Fruit fly (Drosophila melanogaster) whole organism, wandering third instar larva: ENCODE measurements around the gene caps.

Source experiments
- Abd-B ChIP-seq: fragments of >200 bp; optimal IDR thresholded peaks from 2 replicates; lab custom pipeline; 2017; ENCODE audit warnings: missing biosample characterization, missing genetic modification characterization
- CG32264 ChIP-seq: fragments of 200-800 bp; sonication (Bioruptor generic); optimal IDR thresholded peaks from 2 replicates; lab custom pipeline; 2016; ENCODE audit warnings: missing biosample characterization, missing genetic modification characterization
- CG9705 ChIP-seq: fragments of 200-800 bp; sonication (Bioruptor generic); optimal IDR thresholded peaks from 2 replicates; lab custom pipeline; 2018; ENCODE audit warnings: missing biosample characterization, mild to moderate bottlenecking, missing genetic modification characterization
- CrebA ChIP-seq: fragments of 200-800 bp; sonication (Bioruptor generic); optimal IDR thresholded peaks from 2 replicates; lab custom pipeline; 2016; ENCODE audit warnings: missing biosample characterization, mild to moderate bottlenecking, missing genetic modification characterization, borderline replicate concordance
- Dfd ChIP-seq: fragments of >200 bp; optimal IDR thresholded peaks from 2 replicates; lab custom pipeline; 2017; ENCODE audit warnings: missing biosample characterization, missing genetic modification characterization
- Dif ChIP-seq: fragments of 200-275, 200-300 bp; sonication (Bioruptor generic); optimal IDR thresholded peaks from 2 replicates; lab custom pipeline; 2018; ENCODE audit warnings: missing biosample characterization, missing genetic modification characterization; ENCODE audit not compliant: partially characterized antibody
- GATAd ChIP-seq: sonication (Bioruptor generic); optimal IDR thresholded peaks from 2 replicates; lab custom pipeline; 2016; ENCODE audit warnings: missing biosample characterization, missing genetic modification characterization
- HLH106 ChIP-seq: fragments of 200-800 bp; optimal IDR thresholded peaks from 3 replicates; lab custom pipeline; 2019; ENCODE audit warnings: missing biosample characterization, mild to moderate bottlenecking, missing genetic modification characterization, moderate library complexity
- Hnf4 ChIP-seq: fragments of 200-800 bp; sonication (Bioruptor generic); optimal IDR thresholded peaks from 2 replicates; lab custom pipeline; 2016; ENCODE audit warnings: missing biosample characterization, mild to moderate bottlenecking, missing genetic modification characterization
- Hr83 ChIP-seq: fragments of 200-300 bp; sonication (Bioruptor generic); optimal IDR thresholded peaks from 2 replicates; lab custom pipeline; 2016; ENCODE audit warnings: missing biosample characterization, mild to moderate bottlenecking, missing genetic modification characterization, moderate library complexity; ENCODE audit not compliant: poor library complexity, severe bottlenecking
- Jra ChIP-seq: sonication (Bioruptor generic); optimal IDR thresholded peaks from 2 replicates; lab custom pipeline; 2016; ENCODE audit warnings: missing biosample characterization, missing genetic modification characterization
- Mio ChIP-seq: sonication (Bioruptor generic); optimal IDR thresholded peaks from 2 replicates; lab custom pipeline; 2016; ENCODE audit warnings: missing biosample characterization, missing genetic modification characterization
- Myc ChIP-seq: fragments of >200 bp; optimal IDR thresholded peaks from 2 replicates; lab custom pipeline; 2017
- N ChIP-seq: fragments of >200 bp; optimal IDR thresholded peaks from 2 replicates; lab custom pipeline; 2018; ENCODE audit warnings: missing biosample characterization, missing external identifiers, missing genetic modification characterization
- OdsH ChIP-seq: fragments of 200-800 bp; sonication (Bioruptor generic); optimal IDR thresholded peaks from 2 replicates; lab custom pipeline; 2016; ENCODE audit warnings: missing biosample characterization, mild to moderate bottlenecking, missing genetic modification characterization
- Rel ChIP-seq, 2 experiments: fragments of 200-800 bp; sonication (Bioruptor generic) in 1 of 2; optimal IDR thresholded peaks; 2 replicates in 1 of 2; 3 replicates in 1 of 2; lab custom pipeline; 2016 to 2019; ENCODE audit warnings: mild to moderate bottlenecking in 2 of 2, missing biosample characterization in 2 of 2, missing genetic modification characterization in 2 of 2, moderate library complexity in 1 of 2
- Sp1 ChIP-seq: fragments of 200-800 bp; sonication (Bioruptor generic); optimal IDR thresholded peaks from 3 replicates; lab custom pipeline; 2019; ENCODE audit warnings: missing biosample characterization, mild to moderate bottlenecking, missing genetic modification characterization, moderate library complexity
- Vsx2 ChIP-seq: fragments of 200-300, 225-300 bp; sonication (Bioruptor generic); optimal IDR thresholded peaks from 2 replicates; lab custom pipeline; 2018; ENCODE audit warnings: missing biosample characterization, missing genetic modification characterization; ENCODE audit not compliant: partially characterized antibody
- brk ChIP-seq: fragments of 200-800 bp; sonication (Bioruptor generic); optimal IDR thresholded peaks from 2 replicates; lab custom pipeline; 2016; ENCODE audit warnings: missing biosample characterization, mild to moderate bottlenecking, missing genetic modification characterization
- dl ChIP-seq, 2 experiments: fragments of 175-275, 200-275 bp in 1 of 2; fragments of 200-275 bp in 1 of 2; sonication (Bioruptor generic); optimal IDR thresholded peaks; lab custom pipeline; 2018; ENCODE audit warnings: mild to moderate bottlenecking in 2 of 2, missing biosample characterization in 2 of 2, missing genetic modification characterization in 2 of 2, moderate library complexity in 2 of 2; ENCODE audit not compliant: partially characterized antibody in 2 of 2, insufficient read depth in 1 of 2
- dsf ChIP-seq: sonication (Bioruptor generic); optimal IDR thresholded peaks from 2 replicates; lab custom pipeline; 2016; ENCODE audit warnings: missing biosample characterization, missing genetic modification characterization, borderline replicate concordance
- ey ChIP-seq: fragments of 200-800 bp; sonication (Bioruptor generic); optimal IDR thresholded peaks from 2 replicates; lab custom pipeline; 2016; ENCODE audit warnings: missing biosample characterization, missing genetic modification characterization
- foxo ChIP-seq, 2 experiments: fragments of 200-800 bp; sonication (Bioruptor generic); optimal IDR thresholded peaks; 2 replicates in 1 of 2; 3 replicates in 1 of 2; lab custom pipeline; 2016 to 2017; ENCODE audit warnings: missing biosample characterization in 2 of 2, missing genetic modification characterization in 2 of 2
- fru ChIP-seq: fragments of 200-800 bp; sonication (Bioruptor generic); optimal IDR thresholded peaks from 3 replicates; lab custom pipeline; 2016; ENCODE audit warnings: missing biosample characterization, mild to moderate bottlenecking, missing genetic modification characterization
- h ChIP-seq: fragments of 200-800 bp; sonication (Bioruptor generic); optimal IDR thresholded peaks from 3 replicates; lab custom pipeline; 2016; ENCODE audit warnings: missing biosample characterization, mild to moderate bottlenecking, missing genetic modification characterization
- jim ChIP-seq: fragments of 175-275, 200-325 bp; sonication (Bioruptor generic); optimal IDR thresholded peaks from 2 replicates; lab custom pipeline; 2016; ENCODE audit warnings: missing biosample characterization, mild to moderate bottlenecking, missing genetic modification characterization
- lola ChIP-seq: fragments of >200 bp; optimal IDR thresholded peaks from 2 replicates; lab custom pipeline; 2017; ENCODE audit warnings: missing biosample characterization, missing genetic modification characterization
- pan ChIP-seq: fragments of >200 bp; optimal IDR thresholded peaks from 2 replicates; lab custom pipeline; 2017
- psq ChIP-seq: fragments of 200-800 bp; sonication (Bioruptor generic); optimal IDR thresholded peaks from 3 replicates; lab custom pipeline; 2017; ENCODE audit warnings: missing biosample characterization, mild to moderate bottlenecking, missing genetic modification characterization, moderate library complexity
- rgr ChIP-seq: fragments of 200-800 bp; sonication (Bioruptor generic); optimal IDR thresholded peaks from 3 replicates; lab custom pipeline; 2016; ENCODE audit warnings: missing biosample characterization, mild to moderate bottlenecking, missing genetic modification characterization
- sage ChIP-seq: fragments of 200-800 bp; sonication (Bioruptor generic); optimal IDR thresholded peaks from 2 replicates; lab custom pipeline; 2016; ENCODE audit warnings: missing biosample characterization, mild to moderate bottlenecking, missing genetic modification characterization
- sv ChIP-seq: fragments of 200-800 bp; sonication (Bioruptor generic); optimal IDR thresholded peaks from 3 replicates; lab custom pipeline; 2016; ENCODE audit warnings: missing biosample characterization, missing genetic modification characterization
- tai ChIP-seq: sonication (Bioruptor generic); optimal IDR thresholded peaks from 2 replicates; lab custom pipeline; 2016; ENCODE audit warnings: missing biosample characterization, missing genetic modification characterization
- usp ChIP-seq: fragments of >200 bp; optimal IDR thresholded peaks from 2 replicates; lab custom pipeline; 2017; ENCODE audit warnings: missing biosample characterization, missing genetic modification characterization
- woc ChIP-seq: sonication (Bioruptor generic); optimal IDR thresholded peaks from 2 replicates; lab custom pipeline; 2016; ENCODE audit warnings: missing biosample characterization, mild to moderate bottlenecking, missing genetic modification characterization

Gene caps

DNA sequence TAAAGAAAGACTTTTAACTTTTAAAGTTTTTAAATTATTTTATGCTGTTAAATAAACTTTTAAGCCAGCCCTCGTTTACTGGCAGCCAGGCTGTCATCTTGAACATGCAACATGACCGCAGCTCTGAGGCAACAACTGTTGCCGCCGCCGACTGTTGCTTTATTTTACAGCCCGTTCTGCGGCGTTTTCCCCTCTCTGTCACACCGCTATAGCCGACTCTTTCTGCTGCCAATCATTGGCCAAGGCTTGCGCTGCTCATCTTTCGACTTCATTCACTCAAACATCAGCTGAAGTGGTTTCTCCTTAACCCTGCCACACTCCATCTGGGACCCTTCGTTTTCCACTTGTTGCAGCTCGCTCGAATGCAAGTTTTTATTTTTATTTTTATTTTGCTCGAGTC is 27.7 kb downstream of the caps start:
- peak; percentile 33 for TF ChIP-seq woc (GFP tag; lab: Kevin White, UChicago)
- no peak for TF ChIP-seq Myc (lab: Kevin White, UChicago)
- TF ChIP-seq Dfd (GFP tag; lab: Kevin White, UChicago), result no peak
- TF ChIP-seq CG9705 (GFP tag; lab: Kevin White, UChicago), result no peak
- TF ChIP-seq Jra, result no peak
- TF ChIP-seq CG32264, result no peak
- TF ChIP-seq, all 38 proteins: peak for 1

dm6 chr3L:13259617-13260016 is 31.1 kb downstream of the caps start:
- TF ChIP-seq rgr (GFP tag; lab: Kevin White, UChicago) (peak; percentile 12), sv (no peak), h (peak; percentile 0), Vsx2 (no peak), usp (GFP tag; lab: Kevin White, UChicago) (no peak), Jra (no peak), ey (GFP tag; lab: Kevin White, UChicago) (no peak), tai (GFP tag; lab: Kevin White, UChicago) (no peak)
- TF ChIP-seq, all 38 proteins: peak for 2

DNA sequence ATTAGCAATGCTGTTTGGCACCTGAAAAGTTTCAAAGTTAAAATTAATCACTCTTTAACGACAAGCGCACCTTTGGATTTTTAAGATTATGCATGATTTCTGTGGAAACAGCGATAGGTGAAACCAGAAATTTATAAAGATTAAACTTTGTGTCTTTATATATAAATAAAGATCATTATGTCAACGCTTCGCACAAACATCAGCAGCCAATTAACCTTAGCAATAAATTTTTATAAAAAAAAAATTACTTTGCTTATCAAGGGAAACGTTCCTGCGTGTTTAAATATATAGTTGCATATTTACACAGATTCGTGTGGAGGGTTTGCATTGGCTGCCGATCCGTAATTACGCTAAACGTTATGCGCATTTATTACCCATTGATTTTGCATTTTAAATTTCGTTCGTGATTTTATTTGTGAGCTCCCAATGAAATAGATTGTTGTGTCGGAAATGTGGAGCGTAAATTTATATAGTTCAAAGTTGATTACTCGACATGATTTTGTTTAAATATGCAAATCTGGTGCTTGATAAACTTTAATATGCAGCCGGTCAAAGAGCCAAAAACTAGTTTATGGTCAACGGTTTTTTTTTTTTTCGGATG is 32.3 kb downstream of the caps start:
- TF ChIP-seq N (GFP tag; lab: Kevin White, UChicago), result no peak
- TF ChIP-seq dsf (GFP tag; lab: Kevin White, UChicago), result no peak

dm6 chr3L:13262250-13262649 is 33.8 kb downstream of the caps start:
- TF ChIP-seq woc (GFP tag; lab: Kevin White, UChicago), result no peak
- no peak for TF ChIP-seq usp (GFP tag; lab: Kevin White, UChicago)
- TF ChIP-seq Hr83 (GFP tag; lab: Kevin White, UChicago), result no peak
- TF ChIP-seq OdsH (GFP tag; lab: Kevin White, UChicago), result no peak
- no peak for TF ChIP-seq pan (lab: Kevin White, UChicago)
- TF ChIP-seq lola (GFP tag; lab: Kevin White, UChicago), result no peak
- TF ChIP-seq Hnf4 (GFP tag; lab: Kevin White, UChicago), result no peak
- TF ChIP-seq brk (GFP tag; lab: Kevin White, UChicago), result no peak
- no peak for TF ChIP-seq Mio (GFP tag; lab: Kevin White, UChicago)
- TF ChIP-seq Vsx2, result no peak
- TF ChIP-seq jim (GFP tag; lab: Kevin White, UChicago), result no peak
- TF ChIP-seq Rel (GFP tag; optimal IDR thresholded peaks at IDR 0.05; lab: Kevin White, UChicago), result no peak
- TF ChIP-seq Rel (tag; optimal IDR thresholded peaks at IDR 0.05; lab: Kevin White, UChicago), result no peak

- TF ChIP-seq Dfd (GFP tag; lab: Kevin White, UChicago) (no peak), GATAd (GFP tag; lab: Kevin White, UChicago) (no peak), HLH106 (tag; lab: Kevin White, UChicago) (peak; percentile 5), Sp1 (GFP tag; lab: Kevin White, UChicago) (no peak), Hr83 (GFP tag; lab: Kevin White, UChicago) (no peak), sv (no peak), CrebA (GFP tag; lab: Kevin White, UChicago) (no peak), pan (lab: Kevin White, UChicago) (peak; percentile 14), Vsx2 (no peak), Dif (GFP tag; lab: Kevin White, UChicago) (no peak), fru (peak; percentile 46), Jra (no peak), ey (GFP tag; lab: Kevin White, UChicago) (peak; percentile 31), foxo (GFP tag; optimal IDR thresholded peaks at IDR 0.05; lab: Kevin White, UChicago) (peak in 1 of 2 experiments; percentile 39), Myc (lab: Kevin White, UChicago) (no peak), sage (GFP tag; lab: Kevin White, UChicago) (no peak), dl (GFP tag; optimal IDR thresholded peaks at IDR 0.05; lab: Kevin White, UChicago; ENCODE audit: insufficient read depth in 1 of 2, partially characterized antibody in 2 of 2) (no peak), OdsH (GFP tag; lab: Kevin White, UChicago) (peak; percentile 10), h (peak; percentile 19), psq (no peak), Mio (GFP tag; lab: Kevin White, UChicago) (no peak), Abd-B (GFP tag; lab: Kevin White, UChicago) (no peak), N (GFP tag; lab: Kevin White, UChicago) (no peak), tai (GFP tag; lab: Kevin White, UChicago) (no peak), woc (GFP tag; lab: Kevin White, UChicago) (peak; percentile 64)
Measured at dm6 chr3L:13263801-13264200, 35.3 kb downstream of the caps start.
